Fruit fly (Drosophila melanogaster) whole organism: ENCODE measurements around the gene Nepl12.
A peak's percentile ranks its signal among the peaks of the same experiment; 100 is the strongest.
"Not testable (repeated sequence)": the region's sequence is repeated elsewhere in the genome, so short reads cannot be mapped to it uniquely, and the experiment has no call there.

Source experiments
- CG8478 ChIP-seq: fragments of >200 bp; optimal IDR thresholded peaks from 2 replicates; lab custom pipeline; 2018; ENCODE audit warnings: inconsistent platforms
- Dll ChIP-seq: fragments of >200 bp; optimal IDR thresholded peaks from 2 replicates; lab custom pipeline; 2017
- EcR ChIP-seq, 2 experiments: fragments of >200 bp; optimal IDR thresholded peaks; 2 replicates each; lab custom pipeline; 2017; ENCODE audit warnings: missing biosample characterization in 2 of 2, missing genetic modification characterization in 2 of 2, missing genetic modification reagents in 2 of 2
- pan ChIP-seq: fragments of >200 bp; optimal IDR thresholded peaks from 2 replicates; lab custom pipeline; 2017
- psq ChIP-seq: fragments of >200 bp; optimal IDR thresholded peaks from 2 replicates; lab custom pipeline; 2017
- usp ChIP-seq: fragments of >200 bp; optimal IDR thresholded peaks from 2 replicates; lab custom pipeline; 2017; ENCODE audit warnings: missing biosample characterization, missing genetic modification characterization, mixed read lengths

Nepl12 gene

DNA sequence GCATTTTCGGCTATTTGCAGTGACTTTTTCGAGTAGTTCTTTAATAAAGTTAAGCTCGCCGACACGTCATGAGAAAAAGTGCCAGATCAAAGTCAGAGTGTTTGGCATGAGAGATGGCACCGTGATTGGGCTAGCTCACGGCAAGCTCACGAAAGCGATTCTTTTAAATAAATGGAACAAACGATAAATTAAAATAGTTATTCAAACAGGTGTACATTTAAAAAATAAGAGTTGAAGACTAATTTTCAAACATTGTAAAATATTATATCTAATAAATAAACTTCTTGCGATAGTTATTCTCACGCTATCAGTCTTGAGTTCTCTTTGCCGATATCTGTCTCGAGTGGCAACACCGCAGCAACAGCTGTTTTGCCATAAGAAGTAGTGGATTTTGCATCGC lies 10.1 kb downstream of the Nepl12 start, which contains the start of the genes eca and CG18542:
eca (minus strand) TSS at position 101 of the 400 bp plus-strand sequence.
CG18542 (plus strand) TSS at position 385 of the 400 bp plus-strand sequence.
- not testable (repeated sequence) for TF ChIP-seq usp (GFP tag; lab: Kevin White, UChicago); CG8478 (lab: Kevin White, UChicago); Dll

DNA sequence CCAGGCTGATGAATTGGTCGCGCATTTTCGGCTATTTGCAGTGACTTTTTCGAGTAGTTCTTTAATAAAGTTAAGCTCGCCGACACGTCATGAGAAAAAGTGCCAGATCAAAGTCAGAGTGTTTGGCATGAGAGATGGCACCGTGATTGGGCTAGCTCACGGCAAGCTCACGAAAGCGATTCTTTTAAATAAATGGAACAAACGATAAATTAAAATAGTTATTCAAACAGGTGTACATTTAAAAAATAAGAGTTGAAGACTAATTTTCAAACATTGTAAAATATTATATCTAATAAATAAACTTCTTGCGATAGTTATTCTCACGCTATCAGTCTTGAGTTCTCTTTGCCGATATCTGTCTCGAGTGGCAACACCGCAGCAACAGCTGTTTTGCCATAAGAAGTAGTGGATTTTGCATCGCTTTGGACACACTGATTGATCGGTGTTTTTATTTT lies 17.4 kb downstream of the Nepl12 start, which contains the start of the genes Unc-115b, p24-2 and CG32939:
Unc-115b (minus strand) TSS at position 101 of the 455 bp plus-strand sequence.
p24-2 (minus strand) TSS at position 120 of the 455 bp plus-strand sequence.
CG32939 (plus strand) TSS at position 405 of the 455 bp plus-strand sequence.
- not testable (repeated sequence) for TF ChIP-seq EcR (GFP tag; optimal IDR thresholded peaks at IDR 0.05; lab: Kevin White, UChicago); CG8478 (lab: Kevin White, UChicago); pan (lab: Kevin White, UChicago)

DNA sequence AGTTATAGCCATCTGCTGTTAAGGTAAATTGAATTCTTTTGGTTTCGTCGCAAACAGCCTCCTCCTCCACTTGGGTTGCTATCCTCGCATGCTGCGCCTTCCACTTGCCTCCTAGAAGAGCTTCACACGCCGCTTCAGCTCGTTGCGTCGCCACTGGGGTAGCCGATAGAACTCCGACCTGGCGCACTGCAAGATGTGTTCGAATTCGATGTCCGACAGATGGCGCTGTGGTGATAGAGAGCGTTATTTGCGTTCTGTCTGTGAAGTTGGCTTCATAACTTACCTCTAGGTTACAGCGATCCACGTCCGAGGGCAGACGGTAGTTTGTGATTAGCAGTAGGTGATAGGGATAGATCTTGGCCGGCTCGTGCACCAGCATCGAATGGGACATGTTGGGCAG lies 19.7 kb downstream of the Nepl12 start:
- TF ChIP-seq psq (no peak), pan (lab: Kevin White, UChicago) (no peak), CG8478 (lab: Kevin White, UChicago) (no peak), Dll (no peak), usp (GFP tag; lab: Kevin White, UChicago) (no peak), EcR (GFP tag; optimal IDR thresholded peaks at IDR 0.05; lab: Kevin White, UChicago) (no peak)

DNA sequence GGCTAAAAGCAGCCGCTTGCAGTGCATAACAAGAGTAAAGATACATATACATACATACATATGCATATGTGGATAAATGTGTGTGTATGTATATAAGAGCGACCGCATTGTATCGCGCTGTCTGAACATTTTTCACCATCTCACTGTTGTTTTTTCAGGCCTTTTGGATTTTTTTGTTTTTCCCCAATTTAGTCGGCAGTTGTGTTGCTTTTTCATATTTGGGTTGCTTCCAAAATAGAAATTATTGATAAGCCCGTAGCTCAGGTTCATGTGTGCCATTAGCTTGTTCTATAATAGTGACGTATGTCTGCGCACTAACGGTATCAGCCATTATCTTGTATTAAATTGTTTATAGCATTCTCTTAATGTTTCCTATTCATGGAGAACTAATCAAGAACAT lies 25.2 kb downstream of the Nepl12 start:
- TF ChIP-seq EcR (GFP tag; optimal IDR thresholded peaks at IDR 0.05; lab: Kevin White, UChicago) (no peak), CG8478 (lab: Kevin White, UChicago) (no peak), usp (GFP tag; lab: Kevin White, UChicago) (no peak), psq (no peak), Dll (no peak), pan (lab: Kevin White, UChicago) (no peak)

DNA sequence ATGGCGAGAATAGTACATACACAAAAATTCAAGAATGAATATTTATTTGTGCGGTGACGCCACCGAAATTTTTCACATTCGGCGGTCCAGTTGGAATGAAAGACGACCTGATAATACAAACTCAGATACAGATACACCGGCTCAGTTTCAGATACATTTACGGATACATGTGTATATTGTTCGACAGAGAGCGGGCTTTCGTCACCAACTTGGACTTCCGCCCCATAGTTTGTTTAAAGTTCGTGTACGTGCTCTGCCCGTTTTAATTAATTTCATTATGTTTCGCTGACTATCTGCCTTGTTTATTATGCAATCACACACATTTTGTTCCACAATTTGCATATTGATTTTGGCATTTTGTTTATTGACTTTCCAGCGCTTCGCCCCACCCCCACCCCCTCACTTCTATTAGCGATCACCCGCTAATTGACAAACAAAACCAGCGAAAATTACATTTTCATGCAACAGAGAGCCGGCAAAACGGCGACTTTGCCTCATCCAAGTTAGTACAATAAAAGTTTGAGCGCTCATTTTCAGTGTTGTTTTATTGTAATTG lies 25.9 kb downstream of the Nepl12 start:
- TF ChIP-seq usp (GFP tag; lab: Kevin White, UChicago) (no peak), psq (no peak), EcR (GFP tag; optimal IDR thresholded peaks at IDR 0.05; lab: Kevin White, UChicago) (no peak), pan (lab: Kevin White, UChicago) (no peak), CG8478 (lab: Kevin White, UChicago) (no peak), Dll (no peak)

DNA sequence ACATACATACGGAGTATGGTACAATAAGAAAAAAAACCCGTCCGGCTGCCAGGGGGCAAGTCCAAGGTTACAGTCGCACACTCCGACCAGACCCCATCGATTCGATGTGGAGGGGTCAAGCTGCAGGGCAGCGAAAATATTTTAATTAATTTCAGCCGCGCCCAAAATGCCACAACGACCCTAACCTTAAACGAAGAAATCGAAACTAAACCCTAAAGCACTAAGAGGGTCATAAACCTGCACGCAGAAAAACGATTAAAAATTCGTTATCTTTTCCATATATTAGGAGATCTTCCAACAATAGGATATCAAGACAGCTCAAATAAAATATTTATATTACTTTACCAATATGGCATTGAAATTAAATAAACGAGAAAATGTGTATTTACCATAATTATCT lies 26.6 kb downstream of the Nepl12 start:
- TF ChIP-seq usp (GFP tag; lab: Kevin White, UChicago) (no peak), psq (no peak), CG8478 (lab: Kevin White, UChicago) (no peak), EcR (GFP tag; optimal IDR thresholded peaks at IDR 0.05; lab: Kevin White, UChicago) (no peak), Dll (no peak), pan (lab: Kevin White, UChicago) (no peak)

DNA sequence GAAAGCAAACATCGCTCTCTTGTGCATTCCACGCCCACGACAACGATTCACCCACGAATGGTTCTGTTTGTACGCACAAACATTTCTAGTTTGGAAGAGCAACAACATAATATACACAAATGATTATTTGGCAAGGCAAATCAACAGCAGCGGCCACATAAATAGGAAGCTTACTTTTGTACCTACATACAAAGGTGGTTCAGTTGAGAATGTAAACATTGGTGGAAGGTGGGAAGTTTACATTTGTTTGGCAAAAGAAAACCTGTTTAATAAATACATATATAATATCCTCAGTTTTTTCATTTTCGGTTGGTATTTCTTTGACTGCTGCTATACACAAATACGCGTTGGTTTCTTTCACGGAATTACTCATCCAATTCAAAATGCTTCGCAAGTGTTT lies 27.2 kb downstream of the Nepl12 start:
- TF ChIP-seq EcR (GFP tag; optimal IDR thresholded peaks at IDR 0.05; lab: Kevin White, UChicago) (no peak), psq (no peak), Dll (no peak), CG8478 (lab: Kevin White, UChicago) (no peak), pan (lab: Kevin White, UChicago) (no peak), usp (GFP tag; lab: Kevin White, UChicago) (no peak)

DNA sequence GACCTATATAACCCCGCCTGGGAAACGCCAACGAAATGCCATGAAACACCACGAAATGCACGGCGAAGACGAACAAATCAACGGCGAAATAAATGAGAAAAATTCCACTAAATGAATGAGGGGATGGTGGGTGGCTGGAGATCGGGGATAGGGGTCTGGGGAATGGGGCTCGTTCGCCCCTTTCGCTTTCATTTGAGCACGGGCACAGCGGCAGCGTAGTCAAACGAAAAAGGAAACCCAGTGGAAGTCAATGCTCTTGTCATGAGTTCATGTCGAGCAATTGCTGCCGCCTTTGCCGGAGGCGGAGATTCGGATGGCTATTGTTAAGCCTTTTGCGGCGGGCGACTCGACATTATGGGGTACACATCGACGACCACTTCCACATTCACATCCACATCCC lies 27.9 kb downstream of the Nepl12 start:
- TF ChIP-seq usp (GFP tag; lab: Kevin White, UChicago) (no peak), CG8478 (lab: Kevin White, UChicago) (no peak), EcR (GFP tag; optimal IDR thresholded peaks at IDR 0.05; lab: Kevin White, UChicago) (no peak), pan (lab: Kevin White, UChicago) (no peak), Dll (no peak), psq (no peak)

DNA sequence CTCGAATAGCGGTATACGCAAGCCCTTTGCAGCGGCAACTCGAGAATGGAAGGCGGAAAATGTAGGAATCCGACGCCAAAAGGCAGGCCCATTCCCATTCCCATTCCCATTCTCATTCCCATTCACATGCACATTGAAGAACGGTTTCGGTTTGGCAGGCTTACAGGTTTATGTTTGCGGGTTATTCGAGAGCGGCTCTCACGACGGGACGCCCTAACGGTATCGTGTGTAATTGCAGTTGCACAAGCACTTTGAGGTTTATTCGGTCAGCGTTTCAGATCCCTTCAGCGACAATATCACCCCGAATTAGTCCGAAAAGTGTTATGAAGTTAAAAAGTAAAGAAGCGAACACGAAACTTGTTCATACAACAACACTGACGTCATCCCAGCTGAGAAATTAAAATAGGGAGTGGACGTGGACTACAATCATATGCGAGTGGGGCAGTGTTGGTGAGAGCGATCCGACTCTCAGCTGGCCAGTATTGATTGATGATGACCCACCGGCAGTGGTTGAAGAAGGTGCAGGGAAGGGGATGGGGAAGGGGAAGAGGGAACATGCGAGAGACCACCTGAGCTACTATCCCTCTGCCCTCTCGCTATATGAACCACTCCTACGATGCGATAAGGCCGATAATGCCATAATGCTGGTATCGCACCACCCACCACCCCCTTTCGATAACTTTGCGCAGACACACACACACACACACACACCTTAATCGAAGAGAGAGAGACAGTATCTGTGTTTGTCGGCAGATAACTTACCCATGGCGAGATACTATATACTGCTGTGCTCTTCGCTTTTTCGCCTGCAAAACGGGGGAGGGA lies 29.1 kb downstream of the Nepl12 start:
- TF ChIP-seq usp (GFP tag; lab: Kevin White, UChicago), result no peak
- no peak for TF ChIP-seq EcR (GFP tag; optimal IDR thresholded peaks at IDR 0.05; lab: Kevin White, UChicago)
- TF ChIP-seq psq, result no peak
- TF ChIP-seq CG8478 (lab: Kevin White, UChicago), result peak; percentile 30
- TF ChIP-seq Dll, result peak; percentile 14
- TF ChIP-seq pan (lab: Kevin White, UChicago), result no peak

DNA sequence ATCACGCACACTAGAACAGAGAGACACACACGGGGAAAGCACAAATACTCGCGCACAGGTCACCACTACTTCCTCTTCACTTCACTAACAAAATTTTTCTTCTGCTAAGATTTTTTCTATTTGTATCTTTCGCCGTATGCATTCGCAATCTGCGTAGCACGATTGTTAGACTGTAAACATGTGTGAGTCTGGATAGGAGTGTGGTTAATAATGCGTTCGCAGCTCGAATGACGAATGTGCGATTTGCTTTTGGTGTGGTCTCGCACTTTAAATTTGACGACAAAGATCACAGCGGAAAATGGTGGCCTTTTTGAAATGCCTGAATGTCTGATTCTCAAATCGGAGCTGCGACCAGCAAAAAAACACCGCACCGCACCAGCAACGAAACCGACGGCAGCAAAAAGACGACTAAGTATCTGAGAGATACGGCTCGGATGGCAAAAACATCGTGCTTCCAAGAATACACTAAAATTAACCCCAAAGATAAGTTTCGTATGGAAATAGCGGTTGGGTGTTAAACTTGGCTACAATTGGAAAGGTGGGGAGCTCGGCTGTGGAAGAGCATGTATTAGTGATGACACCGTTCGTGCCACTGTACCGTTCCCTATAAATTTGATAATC lies 29.8 kb downstream of the Nepl12 start, which contains the start of gene Unc-115a:
Unc-115a (minus strand) TSS at position 410 of the 621 bp plus-strand sequence.
- TF ChIP-seq EcR (GFP tag; optimal IDR thresholded peaks at IDR 0.05; lab: Kevin White, UChicago), result no peak
- no peak for TF ChIP-seq usp (GFP tag; lab: Kevin White, UChicago)
- no peak for TF ChIP-seq CG8478 (lab: Kevin White, UChicago)
- TF ChIP-seq Dll, result no peak
- no peak for TF ChIP-seq pan (lab: Kevin White, UChicago)
- no peak for TF ChIP-seq psq

DNA sequence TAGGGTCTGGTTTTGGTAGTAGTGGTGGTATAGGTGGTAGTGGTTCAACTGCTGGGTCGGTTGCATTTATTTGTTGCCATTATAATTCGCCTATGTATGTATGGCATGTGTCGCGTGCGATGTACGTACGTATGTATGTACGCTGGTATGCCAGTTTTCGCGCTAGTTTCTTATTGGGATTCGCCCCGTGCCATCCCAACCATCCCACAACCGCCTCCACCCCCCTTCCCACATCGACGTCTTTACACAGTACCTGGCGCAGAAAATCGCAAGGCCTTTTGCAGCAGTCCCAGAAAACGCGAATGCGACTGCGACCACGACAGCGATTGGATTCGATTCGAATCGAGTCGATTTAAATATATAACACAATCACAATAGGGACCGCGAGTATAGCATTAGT lies 34.9 kb downstream of the Nepl12 start:
- TF ChIP-seq EcR (GFP tag; optimal IDR thresholded peaks at IDR 0.05; lab: Kevin White, UChicago), result no peak
- no peak for TF ChIP-seq pan (lab: Kevin White, UChicago)
- TF ChIP-seq psq, result no peak
- no peak for TF ChIP-seq usp (GFP tag; lab: Kevin White, UChicago)
